Fruit fly (Drosophila melanogaster) whole organism, wandering third instar larva: ENCODE measurements around the gene CG12316.

Experiments
- CG32264 ChIP-seq: fragments of 200-800 bp; sonication (Bioruptor generic); optimal IDR thresholded peaks from 2 replicates; lab custom pipeline; 2016; ENCODE audit warnings: missing biosample characterization, missing genetic modification characterization
- CG9705 ChIP-seq: fragments of 200-800 bp; sonication (Bioruptor generic); optimal IDR thresholded peaks from 2 replicates; lab custom pipeline; 2018; ENCODE audit warnings: missing biosample characterization, mild to moderate bottlenecking, missing genetic modification characterization
- CrebA ChIP-seq: fragments of 200-800 bp; sonication (Bioruptor generic); optimal IDR thresholded peaks from 2 replicates; lab custom pipeline; 2016; ENCODE audit warnings: missing biosample characterization, mild to moderate bottlenecking, missing genetic modification characterization, borderline replicate concordance
- Dfd ChIP-seq: fragments of >200 bp; optimal IDR thresholded peaks from 2 replicates; lab custom pipeline; 2017; ENCODE audit warnings: missing biosample characterization, missing genetic modification characterization
- Dif ChIP-seq: fragments of 200-275, 200-300 bp; sonication (Bioruptor generic); optimal IDR thresholded peaks from 2 replicates; lab custom pipeline; 2018; ENCODE audit warnings: missing biosample characterization, missing genetic modification characterization; ENCODE audit not compliant: partially characterized antibody
- HLH106 ChIP-seq: fragments of 200-800 bp; optimal IDR thresholded peaks from 3 replicates; lab custom pipeline; 2019; ENCODE audit warnings: missing biosample characterization, mild to moderate bottlenecking, missing genetic modification characterization, moderate library complexity
- Hnf4 ChIP-seq: fragments of 200-800 bp; sonication (Bioruptor generic); optimal IDR thresholded peaks from 2 replicates; lab custom pipeline; 2016; ENCODE audit warnings: missing biosample characterization, mild to moderate bottlenecking, missing genetic modification characterization
- Hr78 ChIP-seq: fragments of >200 bp; optimal IDR thresholded peaks from 2 replicates; lab custom pipeline; 2017; ENCODE audit warnings: missing biosample characterization, missing genetic modification characterization
- Jra ChIP-seq: sonication (Bioruptor generic); optimal IDR thresholded peaks from 2 replicates; lab custom pipeline; 2016; ENCODE audit warnings: missing biosample characterization, missing genetic modification characterization
- Mio ChIP-seq: sonication (Bioruptor generic); optimal IDR thresholded peaks from 2 replicates; lab custom pipeline; 2016; ENCODE audit warnings: missing biosample characterization, missing genetic modification characterization
- Myc ChIP-seq: fragments of >200 bp; optimal IDR thresholded peaks from 2 replicates; lab custom pipeline; 2017
- N ChIP-seq: fragments of >200 bp; optimal IDR thresholded peaks from 2 replicates; lab custom pipeline; 2018; ENCODE audit warnings: missing biosample characterization, missing external identifiers, missing genetic modification characterization
- OdsH ChIP-seq: fragments of 200-800 bp; sonication (Bioruptor generic); optimal IDR thresholded peaks from 2 replicates; lab custom pipeline; 2016; ENCODE audit warnings: missing biosample characterization, mild to moderate bottlenecking, missing genetic modification characterization
- Rel ChIP-seq, 2 experiments: fragments of 200-800 bp; sonication (Bioruptor generic) in 1 of 2; optimal IDR thresholded peaks; 2 replicates in 1 of 2; 3 replicates in 1 of 2; lab custom pipeline; 2016 to 2019; ENCODE audit warnings: mild to moderate bottlenecking in 2 of 2, missing biosample characterization in 2 of 2, missing genetic modification characterization in 2 of 2, moderate library complexity in 1 of 2
- Sp1 ChIP-seq: fragments of 200-800 bp; sonication (Bioruptor generic); optimal IDR thresholded peaks from 3 replicates; lab custom pipeline; 2019; ENCODE audit warnings: missing biosample characterization, mild to moderate bottlenecking, missing genetic modification characterization, moderate library complexity
- Vsx2 ChIP-seq: fragments of 200-300, 225-300 bp; sonication (Bioruptor generic); optimal IDR thresholded peaks from 2 replicates; lab custom pipeline; 2018; ENCODE audit warnings: missing biosample characterization, missing genetic modification characterization; ENCODE audit not compliant: partially characterized antibody
- br ChIP-seq: fragments of 200-800 bp; sonication (Bioruptor generic); optimal IDR thresholded peaks from 2 replicates; lab custom pipeline; 2016; ENCODE audit warnings: missing biosample characterization, missing genetic modification characterization
- brk ChIP-seq: fragments of 200-800 bp; sonication (Bioruptor generic); optimal IDR thresholded peaks from 2 replicates; lab custom pipeline; 2016; ENCODE audit warnings: missing biosample characterization, mild to moderate bottlenecking, missing genetic modification characterization
- dl ChIP-seq, 2 experiments: fragments of 175-275, 200-275 bp in 1 of 2; fragments of 200-275 bp in 1 of 2; sonication (Bioruptor generic); optimal IDR thresholded peaks; lab custom pipeline; 2018; ENCODE audit warnings: mild to moderate bottlenecking in 2 of 2, missing biosample characterization in 2 of 2, missing genetic modification characterization in 2 of 2, moderate library complexity in 2 of 2; ENCODE audit not compliant: partially characterized antibody in 2 of 2, insufficient read depth in 1 of 2
- dmrt93B ChIP-seq: fragments of 200-800 bp; sonication (Bioruptor generic); optimal IDR thresholded peaks from 2 replicates; lab custom pipeline; 2018; ENCODE audit warnings: missing biosample characterization, mild to moderate bottlenecking, missing genetic modification characterization
- dsf ChIP-seq: sonication (Bioruptor generic); optimal IDR thresholded peaks from 2 replicates; lab custom pipeline; 2016; ENCODE audit warnings: missing biosample characterization, missing genetic modification characterization, borderline replicate concordance
- ey ChIP-seq: fragments of 200-800 bp; sonication (Bioruptor generic); optimal IDR thresholded peaks from 2 replicates; lab custom pipeline; 2016; ENCODE audit warnings: missing biosample characterization, missing genetic modification characterization
- foxo ChIP-seq, 2 experiments: fragments of 200-800 bp; sonication (Bioruptor generic); optimal IDR thresholded peaks; 2 replicates in 1 of 2; 3 replicates in 1 of 2; lab custom pipeline; 2016 to 2017; ENCODE audit warnings: missing biosample characterization in 2 of 2, missing genetic modification characterization in 2 of 2
- fru ChIP-seq: fragments of 200-800 bp; sonication (Bioruptor generic); optimal IDR thresholded peaks from 3 replicates; lab custom pipeline; 2016; ENCODE audit warnings: missing biosample characterization, mild to moderate bottlenecking, missing genetic modification characterization
- h ChIP-seq: fragments of 200-800 bp; sonication (Bioruptor generic); optimal IDR thresholded peaks from 3 replicates; lab custom pipeline; 2016; ENCODE audit warnings: missing biosample characterization, mild to moderate bottlenecking, missing genetic modification characterization
- jim ChIP-seq: fragments of 175-275, 200-325 bp; sonication (Bioruptor generic); optimal IDR thresholded peaks from 2 replicates; lab custom pipeline; 2016; ENCODE audit warnings: missing biosample characterization, mild to moderate bottlenecking, missing genetic modification characterization
- lola ChIP-seq: fragments of >200 bp; optimal IDR thresholded peaks from 2 replicates; lab custom pipeline; 2017; ENCODE audit warnings: missing biosample characterization, missing genetic modification characterization
- pan ChIP-seq: fragments of >200 bp; optimal IDR thresholded peaks from 2 replicates; lab custom pipeline; 2017
- psq ChIP-seq: fragments of 200-800 bp; sonication (Bioruptor generic); optimal IDR thresholded peaks from 3 replicates; lab custom pipeline; 2017; ENCODE audit warnings: missing biosample characterization, mild to moderate bottlenecking, missing genetic modification characterization, moderate library complexity
- rgr ChIP-seq: fragments of 200-800 bp; sonication (Bioruptor generic); optimal IDR thresholded peaks from 3 replicates; lab custom pipeline; 2016; ENCODE audit warnings: missing biosample characterization, mild to moderate bottlenecking, missing genetic modification characterization
- sage ChIP-seq: fragments of 200-800 bp; sonication (Bioruptor generic); optimal IDR thresholded peaks from 2 replicates; lab custom pipeline; 2016; ENCODE audit warnings: missing biosample characterization, mild to moderate bottlenecking, missing genetic modification characterization
- sv ChIP-seq: fragments of 200-800 bp; sonication (Bioruptor generic); optimal IDR thresholded peaks from 3 replicates; lab custom pipeline; 2016; ENCODE audit warnings: missing biosample characterization, missing genetic modification characterization
- tai ChIP-seq: sonication (Bioruptor generic); optimal IDR thresholded peaks from 2 replicates; lab custom pipeline; 2016; ENCODE audit warnings: missing biosample characterization, missing genetic modification characterization
- usp ChIP-seq: fragments of >200 bp; optimal IDR thresholded peaks from 2 replicates; lab custom pipeline; 2017; ENCODE audit warnings: missing biosample characterization, missing genetic modification characterization
- woc ChIP-seq: sonication (Bioruptor generic); optimal IDR thresholded peaks from 2 replicates; lab custom pipeline; 2016; ENCODE audit warnings: missing biosample characterization, mild to moderate bottlenecking, missing genetic modification characterization

The CG12316 gene

dm6 chr3L:15103988-15104848 lies 32.5 kb downstream of the CG12316 start:
- no peak for TF ChIP-seq CG32264 (GFP tag; lab: Kevin White, UChicago)
- TF ChIP-seq h (GFP tag; lab: Kevin White, UChicago): peak; percentile 57
- peak; percentile 37 for TF ChIP-seq Dif
- TF ChIP-seq sage (GFP tag; lab: Kevin White, UChicago): no peak
- no peak for TF ChIP-seq OdsH (GFP tag; lab: Kevin White, UChicago)
- TF ChIP-seq psq (GFP tag; lab: Kevin White, UChicago): peak; percentile 95
- TF ChIP-seq Mio: no peak
- no peak for TF ChIP-seq dsf (GFP tag; lab: Kevin White, UChicago)
- no peak for TF ChIP-seq rgr
- TF ChIP-seq usp: no peak
- TF ChIP-seq Hnf4 (GFP tag; lab: Kevin White, UChicago): no peak
- TF ChIP-seq dl (GFP tag; optimal IDR thresholded peaks at IDR 0.05; lab: Kevin White, UChicago; ENCODE audit: insufficient read depth in 1 of 2, partially characterized antibody in 2 of 2): peak in 1 of 2 experiments; percentile 72
- TF ChIP-seq CrebA (GFP tag; lab: Kevin White, UChicago): no peak
- peak; percentile 3 for TF ChIP-seq Sp1 (GFP tag; lab: Kevin White, UChicago)
- peak; percentile 52 for TF ChIP-seq brk
- TF ChIP-seq fru: peak; percentile 34
- no peak for TF ChIP-seq dmrt93B (GFP tag; lab: Kevin White, UChicago)
- TF ChIP-seq Jra: peak; percentile 21
- TF ChIP-seq HLH106 (tag; lab: Kevin White, UChicago): peak; percentile 53
- peak; percentile 0 for TF ChIP-seq Hr78 (GFP tag; lab: Kevin White, UChicago)
- TF ChIP-seq Rel (GFP tag; optimal IDR thresholded peaks at IDR 0.05; lab: Kevin White, UChicago): peak; percentile 55
- no peak for TF ChIP-seq Rel (tag; optimal IDR thresholded peaks at IDR 0.05; lab: Kevin White, UChicago)
- no peak for TF ChIP-seq lola (GFP tag; lab: Kevin White, UChicago)
- no peak for TF ChIP-seq Dfd
- TF ChIP-seq Myc: no peak
- TF ChIP-seq br (GFP tag; lab: Kevin White, UChicago): no peak
- TF ChIP-seq Vsx2 (GFP tag; lab: Kevin White, UChicago): no peak
- no peak for TF ChIP-seq sv
- TF ChIP-seq ey (GFP tag; lab: Kevin White, UChicago): no peak
- no peak for TF ChIP-seq foxo (GFP tag; optimal IDR thresholded peaks at IDR 0.05; lab: Kevin White, UChicago)
- no peak for TF ChIP-seq jim (GFP tag; lab: Kevin White, UChicago)
- TF ChIP-seq woc: no peak
- no peak for TF ChIP-seq tai (GFP tag; lab: Kevin White, UChicago)
- peak; percentile 22 for TF ChIP-seq N (GFP tag; lab: Kevin White, UChicago)

dm6 chr3L:15102669-15103309 lies 33.9 kb downstream of the CG12316 start:
- TF ChIP-seq Dif: no peak
- no peak for TF ChIP-seq rgr
- peak; percentile 26 for TF ChIP-seq h (GFP tag; lab: Kevin White, UChicago)
- peak; percentile 39 for TF ChIP-seq woc
- TF ChIP-seq HLH106 (tag; lab: Kevin White, UChicago): peak; percentile 40
- TF ChIP-seq foxo (GFP tag; optimal IDR thresholded peaks at IDR 0.05; lab: Kevin White, UChicago): peak in 1 of 2 experiments; percentile 4
- no peak for TF ChIP-seq CG9705 (GFP tag; lab: Kevin White, UChicago)
- no peak for TF ChIP-seq OdsH (GFP tag; lab: Kevin White, UChicago)
- TF ChIP-seq brk: no peak
- TF ChIP-seq br (GFP tag; lab: Kevin White, UChicago): no peak
- TF ChIP-seq jim (GFP tag; lab: Kevin White, UChicago): no peak
- no peak for TF ChIP-seq usp
- TF ChIP-seq Hr78 (GFP tag; lab: Kevin White, UChicago): no peak
- TF ChIP-seq CG32264 (GFP tag; lab: Kevin White, UChicago): no peak
- peak; percentile 17 for TF ChIP-seq psq (GFP tag; lab: Kevin White, UChicago)
- no peak for TF ChIP-seq Myc
- no peak for TF ChIP-seq Dfd
- TF ChIP-seq Hnf4 (GFP tag; lab: Kevin White, UChicago): no peak
- TF ChIP-seq pan: no peak
- TF ChIP-seq Mio: no peak
